Worm (Caenorhabditis elegans) whole organism, early embryonic: Measurements from ENCODE around the gene pfkb-1.2.
A peak's percentile ranks its signal among the peaks of the same experiment; 100 is the strongest.

Source experiments
- B0310.2 ChIP-seq: sonication (generic microtip); optimal IDR thresholded peaks from 2 replicates; lab custom pipeline; 2016; ENCODE audit warnings: mild to moderate bottlenecking, missing genetic modification characterization, missing compliant biosample characterization
- F13C5.2 ChIP-seq: sonication (generic microtip); optimal IDR thresholded peaks from 2 replicates; lab custom pipeline; 2017; ENCODE audit warnings: mild to moderate bottlenecking, missing genetic modification characterization, inconsistent platforms, missing compliant biosample characterization
- aly-1 ChIP-seq: sonication (generic microtip); optimal IDR thresholded peaks from 2 replicates; lab custom pipeline; 2016; ENCODE audit warnings: missing genetic modification characterization, missing compliant biosample characterization
- ama-1 ChIP-seq: fragments of 150-350 bp; optimal IDR thresholded peaks from 2 replicates; lab custom pipeline; 2014
- ceh-13 ChIP-seq: fragments of 200-800 bp; sonication (Bioruptor generic); optimal IDR thresholded peaks from 2 replicates; lab custom pipeline; 2018; ENCODE audit warnings: mild to moderate bottlenecking, missing genetic modification characterization, missing compliant biosample characterization
- ceh-36 ChIP-seq: sonication (generic microtip); optimal IDR thresholded peaks from 2 replicates; lab custom pipeline; 2016; ENCODE audit warnings: missing genetic modification characterization, inconsistent platforms, missing compliant biosample characterization
- ets-7 ChIP-seq: sonication (generic microtip); optimal IDR thresholded peaks from 2 replicates; lab custom pipeline; 2016; ENCODE audit warnings: missing genotype, missing genetic modification characterization, missing compliant biosample characterization
- flt-1 ChIP-seq: fragments of 200-800 bp; sonication (Bioruptor generic); IDR thresholded peaks from 2 replicates; pipeline ENCODE4 v1.3.6; 2022; ENCODE audit warnings: missing genetic modification characterization, missing compliant biosample characterization
- hmbx-1 ChIP-seq: sonication (generic microtip); optimal IDR thresholded peaks from 2 replicates; lab custom pipeline; 2016; ENCODE audit warnings: mild to moderate bottlenecking, missing genetic modification characterization, missing compliant biosample characterization
- hmg-4 ChIP-seq: fragments of 200-800 bp; sonication (Bioruptor generic); optimal IDR thresholded peaks from 2 replicates; lab custom pipeline; 2018; ENCODE audit warnings: mild to moderate bottlenecking, missing genetic modification characterization, missing compliant biosample characterization
- hnd-1 ChIP-seq: sonication (generic microtip); optimal IDR thresholded peaks from 2 replicates; lab custom pipeline; 2016; ENCODE audit warnings: missing genetic modification characterization, missing compliant biosample characterization
- pes-1 ChIP-seq: fragments of 200-800 bp; sonication (Bioruptor generic); IDR thresholded peaks from 2 replicates; pipeline ENCODE4 v1.3.6; 2022; ENCODE audit warnings: missing genetic modification reagents, missing genetic modification characterization, missing compliant biosample characterization
- scrt-1 ChIP-seq: fragments of 200-800 bp; sonication (Bioruptor generic); IDR thresholded peaks from 2 replicates; pipeline ENCODE4 v1.3.6; 2022; ENCODE audit warnings: missing genetic modification characterization, missing compliant biosample characterization
- sea-1 ChIP-seq: fragments of 200-800 bp; sonication (Bioruptor generic); conservative IDR thresholded peaks from 2 replicates; pipeline ENCODE4 v1.3.6; 2022; ENCODE audit warnings: missing genetic modification characterization, missing compliant biosample characterization
- tbx-11 ChIP-seq: fragments of 200-800 bp; sonication (Bioruptor generic); IDR thresholded peaks from 2 replicates; pipeline ENCODE4 v1.3.6; 2022; ENCODE audit warnings: missing genetic modification characterization, missing compliant biosample characterization
- tbx-37 ChIP-seq: fragments of 200-800 bp; sonication (Bioruptor generic); conservative IDR thresholded peaks from 2 replicates; pipeline ENCODE4 v1.3.6; 2022; ENCODE audit warnings: missing genetic modification reagents, missing genetic modification characterization, missing compliant biosample characterization
- tra-4 ChIP-seq: sonication (generic microtip); optimal IDR thresholded peaks from 2 replicates; lab custom pipeline; 2017; ENCODE audit warnings: missing genetic modification characterization, missing compliant biosample characterization

The pfkb-1.2 gene

ce11 chrIV:5967035-5967499 lies 25.3 kb downstream of the pfkb-1.2 start:
- TF ChIP-seq flt-1 (GFP tag; lab: Robert Waterston, UW) (peak; percentile 89), scrt-1 (peak; percentile 89), sea-1 (peak; percentile 86), ceh-36 (tag; lab: Kevin White, UChicago) (peak; percentile 93), hmbx-1 (tag; lab: Kevin White, UChicago) (peak; percentile 70), ama-1 (lab: Kevin White, UChicago) (no peak), F13C5.2 (tag; lab: Kevin White, UChicago) (peak; percentile 89), ets-7 (tag; lab: Kevin White, UChicago) (peak; percentile 82), tra-4 (tag; lab: Kevin White, UChicago) (peak; percentile 80), aly-1 (peak; percentile 88), ceh-13 (GFP tag; lab: Kevin White, UChicago) (peak; percentile 83), pes-1 (peak; percentile 92), B0310.2 (peak; percentile 79), tbx-11 (peak; percentile 94), hmg-4 (GFP tag; lab: Kevin White, UChicago) (peak; percentile 94), tbx-37 (peak; percentile 85), hnd-1 (peak; percentile 83)

ce11 chrIV:5970526-5970925 lies 28.8 kb downstream of the pfkb-1.2 start:
- TF ChIP-seq ets-7 (tag; lab: Kevin White, UChicago) (no peak), hmg-4 (GFP tag; lab: Kevin White, UChicago) (no peak), ama-1 (lab: Kevin White, UChicago) (no peak), sea-1 (peak; percentile 52; the same call in 1 of the 2 replicates), hmbx-1 (tag; lab: Kevin White, UChicago) (no peak), flt-1 (GFP tag; lab: Robert Waterston, UW) (no peak)

- no peak for TF ChIP-seq ama-1 (lab: Kevin White, UChicago)
- peak; percentile 9 for TF ChIP-seq B0310.2
- TF ChIP-seq sea-1 = no peak
- TF ChIP-seq hmg-4 (GFP tag; lab: Kevin White, UChicago) = peak; percentile 55
- peak; percentile 33 for TF ChIP-seq F13C5.2 (tag; lab: Kevin White, UChicago)
- no peak for TF ChIP-seq ceh-36 (tag; lab: Kevin White, UChicago)
Observed at ce11 chrIV:5973947-5974495, 32.3 kb downstream of the pfkb-1.2 start.

ce11 chrIV:5975202-5975601 lies 33.5 kb downstream of the pfkb-1.2 start, which contains the start of gene unc-44:
TSS of gene unc-44 (plus strand) at chrIV:5975557.
- TF ChIP-seq B0310.2 (no peak), tbx-11 (no peak), hmbx-1 (tag; lab: Kevin White, UChicago) (no peak), ama-1 (lab: Kevin White, UChicago) (no peak), sea-1 (no peak), ceh-13 (GFP tag; lab: Kevin White, UChicago) (no peak), hmg-4 (GFP tag; lab: Kevin White, UChicago) (no peak)

ce11 chrIV:5977276-5977675 lies 35.5 kb downstream of the pfkb-1.2 start:
- no peak for TF ChIP-seq pes-1
- TF ChIP-seq flt-1 (GFP tag; lab: Robert Waterston, UW) = no peak
- no peak for TF ChIP-seq F13C5.2 (tag; lab: Kevin White, UChicago)
- no peak for TF ChIP-seq hmg-4 (GFP tag; lab: Kevin White, UChicago)
- no peak for TF ChIP-seq hmbx-1 (tag; lab: Kevin White, UChicago)
- no peak for TF ChIP-seq B0310.2
- TF ChIP-seq ceh-13 (GFP tag; lab: Kevin White, UChicago) = no peak
- TF ChIP-seq tbx-37 = no peak
- no peak for TF ChIP-seq ets-7 (tag; lab: Kevin White, UChicago)
- TF ChIP-seq ceh-36 (tag; lab: Kevin White, UChicago) = no peak
- TF ChIP-seq tbx-11 = no peak
- TF ChIP-seq ama-1 (lab: Kevin White, UChicago) = no peak
- TF ChIP-seq aly-1 = no peak
- TF ChIP-seq tra-4 (tag; lab: Kevin White, UChicago) = no peak
- no peak for TF ChIP-seq hnd-1
- no peak for TF ChIP-seq sea-1
- no peak for TF ChIP-seq scrt-1

ce11 chrIV:5979818-5980217 lies 38.1 kb downstream of the pfkb-1.2 start:
- TF ChIP-seq tbx-11 (no peak), hnd-1 (no peak), B0310.2 (no peak), aly-1 (no peak), hmg-4 (GFP tag; lab: Kevin White, UChicago) (no peak), ceh-36 (tag; lab: Kevin White, UChicago) (no peak), ceh-13 (GFP tag; lab: Kevin White, UChicago) (no peak), tra-4 (tag; lab: Kevin White, UChicago) (no peak), ets-7 (tag; lab: Kevin White, UChicago) (no peak)

ce11 chrIV:5983191-5983590 lies 41.5 kb downstream of the pfkb-1.2 start:
- TF ChIP-seq tra-4 (tag; lab: Kevin White, UChicago) = no peak
- peak; percentile 66 for TF ChIP-seq ama-1 (lab: Kevin White, UChicago)

ce11 chrIV:5985422-5985821 lies 43.7 kb downstream of the pfkb-1.2 start:
- peak; percentile 16 for TF ChIP-seq ama-1 (lab: Kevin White, UChicago)
- no peak for TF ChIP-seq ceh-36 (tag; lab: Kevin White, UChicago)
- no peak for TF ChIP-seq tbx-11
